Fruit fly (Drosophila melanogaster) whole organism, embryonic: Measurements from ENCODE around the gene CG14817.

Experiments
- Abd-B ChIP-seq: fragments of 200-800 bp; sonication (Bioruptor generic); optimal IDR thresholded peaks from 2 replicates; lab custom pipeline; 2018; ENCODE audit warnings: missing biosample characterization, mild to moderate bottlenecking, missing genetic modification characterization, moderate library complexity
- Aef1 ChIP-seq: fragments of 200-800 bp; sonication (Bioruptor generic); IDR thresholded peaks from 3 replicates; pipeline ENCODE4 v1.3.6; 2022; ENCODE audit warnings: missing biosample characterization, missing genetic modification characterization
- CG10366 ChIP-seq: fragments of 200-800 bp; sonication (Bioruptor generic); IDR thresholded peaks from 2 replicates; pipeline ENCODE4 v1.3.6; 2022; ENCODE audit warnings: missing biosample characterization, missing genetic modification characterization
- CG10654 ChIP-seq: fragments of 200-800 bp; sonication (Bioruptor generic); optimal IDR thresholded peaks from 2 replicates; lab custom pipeline; 2016; ENCODE audit warnings: missing biosample characterization, missing genetic modification characterization
- CG11504 ChIP-seq: fragments of 200-800 bp; sonication (Bioruptor generic); optimal IDR thresholded peaks from 3 replicates; lab custom pipeline; 2019; ENCODE audit warnings: missing biosample characterization, mild to moderate bottlenecking, missing genetic modification characterization, moderate library complexity
- CG12942 ChIP-seq: fragments of 200-800 bp; sonication (Bioruptor generic); optimal IDR thresholded peaks from 3 replicates; lab custom pipeline; 2016; ENCODE audit warnings: missing biosample characterization, missing genetic modification characterization
- CG14441 ChIP-seq: fragments of 200-800 bp; sonication (Bioruptor generic); IDR thresholded peaks from 2 replicates; pipeline ENCODE4 v1.3.6; 2022; ENCODE audit warnings: missing biosample characterization, missing genetic modification characterization
- CG15514 ChIP-seq: fragments of 200-800 bp; sonication (Bioruptor generic); optimal IDR thresholded peaks from 3 replicates; lab custom pipeline; 2017; ENCODE audit warnings: missing biosample characterization, missing genetic modification characterization, mild to moderate bottlenecking, moderate library complexity, missing genetic modification reagents
- CG1603 ChIP-seq: fragments of 200-800 bp; sonication (Bioruptor generic); optimal IDR thresholded peaks from 2 replicates; lab custom pipeline; 2019; ENCODE audit warnings: missing biosample characterization, mild to moderate bottlenecking, missing genetic modification characterization, moderate library complexity
- CG16779 ChIP-seq: fragments of 200-800 bp; sonication (Bioruptor generic); IDR thresholded peaks from 2 replicates; pipeline ENCODE4 v1.3.6; 2022; ENCODE audit warnings: missing biosample characterization, missing genetic modification characterization
- CG16813 ChIP-seq: fragments of 200-800 bp; sonication (Bioruptor generic); IDR thresholded peaks from 3 replicates; pipeline ENCODE4 v1.3.6; 2022; ENCODE audit warnings: missing biosample characterization, missing genetic modification characterization; ENCODE audit not compliant: partially characterized antibody
- CG2120 ChIP-seq: fragments of 200-800 bp; sonication (Bioruptor generic); optimal IDR thresholded peaks from 3 replicates; lab custom pipeline; 2016; ENCODE audit warnings: missing biosample characterization, missing genetic modification characterization
- CG2712 ChIP-seq: fragments of 200-800 bp; optimal IDR thresholded peaks from 3 replicates; lab custom pipeline; 2019; ENCODE audit warnings: missing biosample characterization, mild to moderate bottlenecking, missing genetic modification characterization, moderate library complexity
- CG30403 ChIP-seq: fragments of 200-800 bp; sonication (Bioruptor generic); optimal IDR thresholded peaks from 3 replicates; lab custom pipeline; 2016; ENCODE audit warnings: missing biosample characterization, missing genetic modification characterization
- CG3281 ChIP-seq: fragments of 200-800 bp; sonication (Bioruptor generic); optimal IDR thresholded peaks from 3 replicates; lab custom pipeline; 2017; ENCODE audit warnings: missing biosample characterization, mild to moderate bottlenecking, missing genetic modification characterization
- CG34224 ChIP-seq: fragments of 200-800 bp; sonication (Bioruptor generic); IDR thresholded peaks from 3 replicates; pipeline ENCODE4 v1.3.6; 2022; ENCODE audit warnings: missing biosample characterization, missing genetic modification characterization; ENCODE audit not compliant: partially characterized antibody
- CG4424 ChIP-seq: fragments of 200-800 bp; sonication (Bioruptor generic); optimal IDR thresholded peaks from 3 replicates; lab custom pipeline; 2016; ENCODE audit warnings: missing biosample characterization, missing genetic modification characterization
- CG5180 ChIP-seq: fragments of 200-800 bp; sonication (Bioruptor generic); optimal IDR thresholded peaks from 3 replicates; lab custom pipeline; 2017; ENCODE audit warnings: missing biosample characterization, missing genetic modification characterization, mild to moderate bottlenecking, moderate library complexity, missing genetic modification reagents
- CG7928 ChIP-seq: fragments of 200-800 bp; sonication (Bioruptor generic); optimal IDR thresholded peaks from 2 replicates; lab custom pipeline; 2017; ENCODE audit warnings: missing biosample characterization, mild to moderate bottlenecking, missing genetic modification characterization
- CrebB ChIP-seq: fragments of 200-800 bp; sonication (Bioruptor generic); optimal IDR thresholded peaks from 3 replicates; lab custom pipeline; 2018; ENCODE audit warnings: missing biosample characterization, mild to moderate bottlenecking, missing genetic modification characterization
- Dref ChIP-seq: fragments of 200-800 bp; sonication (Bioruptor generic); IDR thresholded peaks from 2 replicates; pipeline ENCODE4 v1.3.6; 2022; ENCODE audit warnings: missing biosample characterization, missing genetic modification characterization
- Ets97D ChIP-seq: fragments of 200-800 bp; sonication (Bioruptor generic); optimal IDR thresholded peaks from 3 replicates; lab custom pipeline; 2016; ENCODE audit warnings: missing biosample characterization, missing genetic modification characterization
- Hand ChIP-seq: fragments of 200-800 bp; sonication (Bioruptor generic); optimal IDR thresholded peaks from 2 replicates; lab custom pipeline; 2017; ENCODE audit warnings: mild to moderate bottlenecking, missing biosample characterization, missing genetic modification reagents, missing genetic modification characterization
- Hey ChIP-seq: fragments of 200-800 bp; sonication (Bioruptor generic); optimal IDR thresholded peaks from 3 replicates; lab custom pipeline; 2018; ENCODE audit warnings: missing biosample characterization, mild to moderate bottlenecking, missing genetic modification characterization
- Hr39 ChIP-seq: fragments of >200 bp; optimal IDR thresholded peaks from 2 replicates; lab custom pipeline; 2017
- Lhr ChIP-seq: fragments of 200-800 bp; sonication (Bioruptor generic); optimal IDR thresholded peaks from 3 replicates; lab custom pipeline; 2017; ENCODE audit warnings: mild to moderate bottlenecking, missing biosample characterization, missing genetic modification reagents, missing genetic modification characterization
- MESR4 ChIP-seq: fragments of 200-800 bp; sonication (Bioruptor generic); optimal IDR thresholded peaks from 2 replicates; lab custom pipeline; 2018; ENCODE audit warnings: missing biosample characterization, mild to moderate bottlenecking, missing genetic modification characterization, moderate library complexity
- Nf-YC ChIP-seq: fragments of 200-800 bp; optimal IDR thresholded peaks from 3 replicates; lab custom pipeline; 2019; ENCODE audit warnings: missing biosample characterization, mild to moderate bottlenecking, missing genetic modification characterization, moderate library complexity
- NfI ChIP-seq: fragments of 200-800 bp; sonication (Bioruptor generic); optimal IDR thresholded peaks from 3 replicates; lab custom pipeline; 2018; ENCODE audit warnings: missing biosample characterization, mild to moderate bottlenecking, missing genetic modification characterization, moderate library complexity
- Rx ChIP-seq: fragments of 200-800 bp; sonication (Bioruptor generic); IDR thresholded peaks from 2 replicates; pipeline ENCODE4 v1.3.6; 2022; ENCODE audit warnings: missing biosample characterization, missing genetic modification characterization
- Usf ChIP-seq: fragments of 200-800 bp; sonication (Bioruptor generic); optimal IDR thresholded peaks from 2 replicates; lab custom pipeline; 2017; ENCODE audit warnings: missing genotype, missing biosample characterization, missing genetic modification characterization
- Vsx1 ChIP-seq: fragments of 200-800 bp; sonication (Bioruptor generic); optimal IDR thresholded peaks from 2 replicates; lab custom pipeline; 2017; ENCODE audit warnings: missing biosample characterization, mild to moderate bottlenecking, missing genetic modification characterization, missing genetic modification reagents
- YL-1 ChIP-seq: fragments of 200-800 bp; sonication (Bioruptor generic); optimal IDR thresholded peaks from 3 replicates; lab custom pipeline; 2017; ENCODE audit warnings: missing biosample characterization, mild to moderate bottlenecking, missing genetic modification characterization
- bigmax ChIP-seq: fragments of 200-800 bp; sonication (Bioruptor generic); optimal IDR thresholded peaks from 2 replicates; lab custom pipeline; 2018; ENCODE audit warnings: missing biosample characterization, mild to moderate bottlenecking, missing genetic modification characterization
- crc ChIP-seq: fragments of 200-800 bp; sonication (Bioruptor generic); optimal IDR thresholded peaks from 2 replicates; lab custom pipeline; 2016; ENCODE audit warnings: missing biosample characterization, missing genetic modification characterization
- croc ChIP-seq: fragments of 200-800 bp; sonication (Bioruptor generic); conservative IDR thresholded peaks from 3 replicates; pipeline ENCODE4 v1.3.6; 2022; ENCODE audit warnings: missing biosample characterization, missing genetic modification characterization
- dm ChIP-seq: fragments of 200-800 bp; sonication (Bioruptor generic); optimal IDR thresholded peaks from 3 replicates; lab custom pipeline; 2016; ENCODE audit warnings: missing biosample characterization, missing genetic modification characterization
- gcm2 ChIP-seq: fragments of 200-800 bp; sonication (Bioruptor generic); optimal IDR thresholded peaks from 2 replicates; lab custom pipeline; 2016; ENCODE audit warnings: missing biosample characterization, missing genetic modification characterization
- gsb ChIP-seq: fragments of 200-800 bp; sonication (Bioruptor generic); IDR thresholded peaks from 2 replicates; pipeline ENCODE4 v1.3.6; 2022; ENCODE audit warnings: missing biosample characterization, missing genetic modification characterization
- kah ChIP-seq: fragments of 200-800 bp; sonication (Bioruptor generic); optimal IDR thresholded peaks from 2 replicates; lab custom pipeline; 2018; ENCODE audit warnings: missing biosample characterization, mild to moderate bottlenecking, missing genetic modification characterization
- lov ChIP-seq, 2 experiments: fragments of 200-800 bp in 1 of 2; fragments of >200 bp in 1 of 2; sonication (Bioruptor generic) in 1 of 2; IDR thresholded peaks in 1 of 2; optimal IDR thresholded peaks in 1 of 2; 2 replicates in 1 of 2; 3 replicates in 1 of 2; pipeline versions ENCODE4 v1.3.6 to Lab custom; 2017 to 2022; ENCODE audit warnings: missing biosample characterization in 1 of 2, missing genetic modification characterization in 1 of 2
- maf-S ChIP-seq: fragments of 200-800 bp; sonication (Bioruptor generic); optimal IDR thresholded peaks from 2 replicates; lab custom pipeline; 2016; ENCODE audit warnings: missing biosample characterization, missing genetic modification characterization
- nau ChIP-seq: fragments of 200-800 bp; sonication (Bioruptor generic); optimal IDR thresholded peaks from 3 replicates; lab custom pipeline; 2017; ENCODE audit warnings: missing biosample characterization, mild to moderate bottlenecking, missing genetic modification characterization, missing genetic modification reagents
- row ChIP-seq: fragments of 200-800 bp; sonication (Bioruptor generic); IDR thresholded peaks from 3 replicates; pipeline ENCODE4 v1.3.6; 2022; ENCODE audit warnings: missing biosample characterization, missing genetic modification characterization
- sens ChIP-seq: fragments of 200-800 bp; sonication (Bioruptor generic); peaks from one replicate; lab custom pipeline; 2016; ENCODE audit warnings: missing biosample characterization, missing genetic modification characterization
- seq ChIP-seq: fragments of 200-800 bp; sonication (Bioruptor generic); IDR thresholded peaks from 2 replicates; pipeline ENCODE4 v1.3.6; 2022; ENCODE audit warnings: missing biosample characterization, missing genetic modification characterization
- ssp ChIP-seq: fragments of 200-800 bp; sonication (Bioruptor generic); IDR thresholded peaks from 2 replicates; pipeline ENCODE4 v1.3.6; 2022; ENCODE audit warnings: missing biosample characterization, missing genetic modification characterization
- trh ChIP-seq: fragments of 200-800 bp; sonication (Bioruptor generic); optimal IDR thresholded peaks from 2 replicates; lab custom pipeline; 2016; ENCODE audit warnings: missing biosample characterization, missing genetic modification characterization
- ttk ChIP-seq: fragments of 200-800 bp; sonication (Bioruptor generic); IDR thresholded peaks from 2 replicates; pipeline ENCODE4 v2.1.2; 2022; ENCODE audit warnings: missing biosample characterization, missing genetic modification characterization
- vnd ChIP-seq: fragments of 200-800 bp; sonication (Bioruptor generic); IDR thresholded peaks from 3 replicates; pipeline ENCODE4 v1.3.6; 2022; ENCODE audit warnings: missing biosample characterization, missing genetic modification characterization; ENCODE audit not compliant: partially characterized antibody
- zf30C ChIP-seq: fragments of 200-800 bp; sonication (Bioruptor generic); optimal IDR thresholded peaks from 3 replicates; lab custom pipeline; 2018; ENCODE audit warnings: missing biosample characterization, mild to moderate bottlenecking, missing genetic modification characterization

The CG14817 gene

DNA sequence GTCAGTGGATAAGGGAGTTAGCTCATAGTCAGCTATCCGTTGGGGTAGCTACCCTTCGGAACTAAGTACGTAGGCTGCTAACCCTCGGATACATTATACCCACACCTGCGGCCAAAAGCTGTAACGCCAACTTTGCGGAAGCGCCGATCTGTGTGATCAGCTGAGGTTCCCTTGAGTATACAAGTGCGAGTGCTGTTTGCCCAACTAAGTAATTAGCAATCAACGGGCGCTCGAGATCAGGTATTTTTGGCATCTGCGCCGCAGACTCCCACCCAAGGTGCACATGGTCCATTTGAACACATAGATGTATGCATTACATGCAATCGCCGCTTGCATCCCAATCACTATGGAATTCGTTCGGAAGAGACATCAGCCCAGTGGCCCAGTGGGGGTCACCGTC, 23.0 kb downstream of the CG14817 start (continued):
- TF ChIP-seq Aef1 (GFP tag; lab: Robert Waterston, UW), result no peak
- peak; percentile 88 for TF ChIP-seq sens (GFP tag; lab: Kevin White, UChicago)
- peak; percentile 36 for TF ChIP-seq YL-1
- TF ChIP-seq kah (GFP tag; lab: Kevin White, UChicago), result no peak
- no peak for TF ChIP-seq CG16813 (GFP tag; lab: Robert Waterston, UW)
- TF ChIP-seq CG2712 (tag; lab: Kevin White, UChicago), result no peak
- no peak for TF ChIP-seq vnd (GFP tag; lab: Robert Waterston, UW)
- TF ChIP-seq lov (optimal IDR thresholded peaks at IDR 0.05; lab: Kevin White, UChicago), result no peak
- TF ChIP-seq lov (GFP tag; IDR thresholded peaks at IDR 0.05; lab: Robert Waterston, UW), result 0 out of 3 replicates have a peak, but pooled peaks have one; percentile 44
- TF ChIP-seq Rx (GFP tag; lab: Robert Waterston, UW), result no peak
- TF ChIP-seq CG5180, result peak; percentile 66
- no peak for TF ChIP-seq ssp
- TF ChIP-seq CG14441 (GFP tag; lab: Robert Waterston, UW), result peak; percentile 55; the same call in 1 of the 2 replicates
- TF ChIP-seq CG4424, result no peak
- peak; percentile 50 for TF ChIP-seq crc (GFP tag; lab: Kevin White, UChicago)
- peak; percentile 48 for TF ChIP-seq gcm2 (GFP tag; lab: Kevin White, UChicago)
- TF ChIP-seq Usf (GFP tag; lab: Kevin White, UChicago), result no peak
- peak; percentile 54 for TF ChIP-seq maf-S
- no peak for TF ChIP-seq dm
- no peak for TF ChIP-seq Lhr (GFP tag; lab: Kevin White, UChicago)
- TF ChIP-seq gsb (GFP tag; lab: Robert Waterston, UW), result peak; percentile 51; the same call in 1 of the 2 replicates
- no peak for TF ChIP-seq Hr39 (lab: Kevin White, UChicago)
- TF ChIP-seq CG1603 (tag; lab: Kevin White, UChicago), result peak; percentile 13
- TF ChIP-seq CG12942 (GFP tag; lab: Kevin White, UChicago), result peak; percentile 55
- peak; percentile 8 for TF ChIP-seq CG30403
- peak; percentile 4 for TF ChIP-seq bigmax (GFP tag; lab: Kevin White, UChicago)
- peak; percentile 82 for TF ChIP-seq CrebB (tag; lab: Kevin White, UChicago)
- TF ChIP-seq CG15514, result peak; percentile 92
- no peak for TF ChIP-seq MESR4 (GFP tag; lab: Kevin White, UChicago)
- TF ChIP-seq NfI (GFP tag; lab: Kevin White, UChicago), result peak; percentile 25
- TF ChIP-seq seq, result peak; percentile 88
- TF ChIP-seq CG3281 (GFP tag; lab: Kevin White, UChicago), result peak; percentile 86
- TF ChIP-seq Nf-YC, result peak; percentile 35
- TF ChIP-seq croc, result no peak
- TF ChIP-seq CG11504 (tag; lab: Kevin White, UChicago), result peak; percentile 30
- TF ChIP-seq Ets97D (GFP tag; lab: Kevin White, UChicago), result peak; percentile 12
- peak; percentile 53 for TF ChIP-seq CG7928 (GFP tag; lab: Kevin White, UChicago)
- no peak for TF ChIP-seq ttk (GFP tag; lab: Robert Waterston, UW)
- TF ChIP-seq Vsx1, result peak; percentile 72
- TF ChIP-seq Hey (tag; lab: Kevin White, UChicago), result peak; percentile 73
- TF ChIP-seq nau, result peak; percentile 83
- TF ChIP-seq Abd-B (GFP tag; lab: Kevin White, UChicago), result no peak
- TF ChIP-seq CG10366, result no peak
- TF ChIP-seq trh (GFP tag; lab: Kevin White, UChicago), result peak; percentile 39
- TF ChIP-seq Dref (GFP tag; lab: Robert Waterston, UW), result no peak
- TF ChIP-seq row (GFP tag; lab: Robert Waterston, UW), result 0 out of 3 replicates have a peak, but pooled peaks have one; percentile 7
- no peak for TF ChIP-seq zf30C (GFP tag; lab: Kevin White, UChicago)
- peak; percentile 89 for TF ChIP-seq Hand
- TF ChIP-seq CG16779, result peak; percentile 65; the same call in 1 of the 2 replicates
- TF ChIP-seq CG2120 (GFP tag; lab: Kevin White, UChicago), result peak; percentile 81
- TF ChIP-seq CG10654 (GFP tag; lab: Kevin White, UChicago), result peak; percentile 45
- no peak for TF ChIP-seq CG34224 (GFP tag; lab: Robert Waterston, UW)
